Fruit fly (Drosophila melanogaster) whole organism, prepupa: Measurements from ENCODE around the gene CG14327.

ENCODE experiments used
- CG10669 ChIP-seq: fragments of 200-800 bp; sonication (Bioruptor generic); optimal IDR thresholded peaks from 3 replicates; lab custom pipeline; 2018; ENCODE audit warnings: missing biosample characterization, mild to moderate bottlenecking, missing genetic modification characterization, moderate library complexity
- CG11902 ChIP-seq: fragments of 200-800 bp; sonication (Bioruptor generic); optimal IDR thresholded peaks from 3 replicates; lab custom pipeline; 2016; ENCODE audit warnings: missing biosample characterization, missing genetic modification characterization
- CG15336 ChIP-seq: fragments of 200-800 bp; sonication (Bioruptor generic); IDR thresholded peaks from 2 replicates; pipeline ENCODE4 v1.3.6; 2022; ENCODE audit warnings: missing biosample characterization, missing genetic modification characterization
- CG1621 ChIP-seq: fragments of 200-800 bp; sonication (Bioruptor generic); optimal IDR thresholded peaks from 3 replicates; lab custom pipeline; 2018; ENCODE audit warnings: missing biosample characterization, mild to moderate bottlenecking, missing genetic modification characterization
- CG32006 ChIP-seq: fragments of 200-800 bp; sonication (Bioruptor generic); optimal IDR thresholded peaks from 3 replicates; lab custom pipeline; 2017; ENCODE audit warnings: missing biosample characterization, mild to moderate bottlenecking, missing genetic modification characterization
- CG4318 ChIP-seq: fragments of 200-800 bp; sonication (Bioruptor generic); optimal IDR thresholded peaks from 3 replicates; lab custom pipeline; 2017; ENCODE audit warnings: missing biosample characterization, mild to moderate bottlenecking, missing genetic modification characterization
- CG6276 ChIP-seq: fragments of 200-800 bp; sonication (Bioruptor generic); optimal IDR thresholded peaks from 2 replicates; lab custom pipeline; 2017; ENCODE audit warnings: missing biosample characterization, mild to moderate bottlenecking, missing genetic modification characterization
- CG6792 ChIP-seq: fragments of 200-800 bp; sonication (Bioruptor generic); optimal IDR thresholded peaks from 3 replicates; lab custom pipeline; 2016; ENCODE audit warnings: missing biosample characterization, missing genetic modification characterization
- CG6808 ChIP-seq: fragments of 200-800 bp; sonication (Bioruptor generic); optimal IDR thresholded peaks from 3 replicates; lab custom pipeline; 2017; ENCODE audit warnings: missing biosample characterization, missing genetic modification characterization, mild to moderate bottlenecking, moderate library complexity, missing genetic modification reagents
- CG6854 ChIP-seq: fragments of 200-800 bp; sonication (Bioruptor generic); optimal IDR thresholded peaks from 2 replicates; lab custom pipeline; 2017; ENCODE audit warnings: missing biosample characterization, mild to moderate bottlenecking, missing genetic modification characterization
- CG7368 ChIP-seq: fragments of 200-800 bp; sonication (Bioruptor generic); optimal IDR thresholded peaks from 3 replicates; lab custom pipeline; 2016; ENCODE audit warnings: missing biosample characterization, missing genetic modification characterization
- Eip78C ChIP-seq: fragments of 200-800 bp; sonication (Bioruptor generic); peaks from one replicate; lab custom pipeline; 2016; ENCODE audit warnings: missing biosample characterization, missing genetic modification characterization
- Eip93F ChIP-seq: fragments of 200-800 bp; sonication (Bioruptor generic); optimal IDR thresholded peaks from 2 replicates; lab custom pipeline; 2016; ENCODE audit warnings: missing biosample characterization, mild to moderate bottlenecking, missing genetic modification characterization
- Ets21C ChIP-seq: fragments of 200-800 bp; sonication (Bioruptor generic); optimal IDR thresholded peaks from 3 replicates; lab custom pipeline; 2016; ENCODE audit warnings: missing biosample characterization, missing genetic modification characterization
- Gug ChIP-seq: fragments of 200-800 bp; sonication (Bioruptor generic); IDR thresholded peaks from 2 replicates; pipeline ENCODE4 v1.3.6; 2022; ENCODE audit warnings: missing biosample characterization, missing genetic modification characterization
- Hr38 ChIP-seq: sonication (Bioruptor generic); optimal IDR thresholded peaks from 2 replicates; lab custom pipeline; 2016; ENCODE audit warnings: missing biosample characterization, missing genetic modification characterization
- Hr39 ChIP-seq: fragments of 200-800 bp; sonication (Bioruptor generic); optimal IDR thresholded peaks from 2 replicates; lab custom pipeline; 2016; ENCODE audit warnings: missing biosample characterization, missing genetic modification characterization
- Hr4 ChIP-seq: fragments of 200-800 bp; sonication (Bioruptor generic); optimal IDR thresholded peaks from 3 replicates; lab custom pipeline; 2016; ENCODE audit warnings: missing biosample characterization, missing genetic modification characterization
- Met ChIP-seq: fragments of 200-800 bp; sonication (Bioruptor generic); optimal IDR thresholded peaks from 3 replicates; lab custom pipeline; 2016; ENCODE audit warnings: missing biosample characterization, missing genetic modification characterization
- OdsH ChIP-seq: fragments of 200-800 bp; sonication (Bioruptor generic); optimal IDR thresholded peaks from 3 replicates; lab custom pipeline; 2016; ENCODE audit warnings: missing biosample characterization, missing genetic modification characterization
- Smox ChIP-seq: fragments of 200-800 bp; sonication (Bioruptor generic); optimal IDR thresholded peaks from 3 replicates; lab custom pipeline; 2016; ENCODE audit warnings: missing biosample characterization, missing genetic modification characterization
- acj6 ChIP-seq: fragments of 200-800 bp; sonication (Bioruptor generic); optimal IDR thresholded peaks from 3 replicates; lab custom pipeline; 2016; ENCODE audit warnings: missing biosample characterization, missing genetic modification characterization
- dsx ChIP-seq: fragments of 200-800 bp; optimal IDR thresholded peaks from 3 replicates; lab custom pipeline; 2019; ENCODE audit warnings: missing biosample characterization, mild to moderate bottlenecking, missing genetic modification characterization, moderate library complexity; ENCODE audit not compliant: poor library complexity, severe bottlenecking
- eg ChIP-seq: fragments of 200-800 bp; sonication (Bioruptor generic); IDR thresholded peaks from 3 replicates; pipeline ENCODE4 v1.3.6; 2022; ENCODE audit warnings: missing biosample characterization, missing genetic modification characterization
- esn ChIP-seq: fragments of 200-800 bp; sonication (Bioruptor generic); optimal IDR thresholded peaks from 2 replicates; lab custom pipeline; 2016; ENCODE audit warnings: missing biosample characterization, mild to moderate bottlenecking, missing genetic modification characterization, moderate library complexity
- fd59A ChIP-seq: fragments of 200-800 bp; sonication (Bioruptor generic); optimal IDR thresholded peaks from 2 replicates; lab custom pipeline; 2017; ENCODE audit warnings: missing biosample characterization, mild to moderate bottlenecking, missing genetic modification characterization, missing genetic modification reagents
- fd85E ChIP-seq: fragments of 200-800 bp; sonication (Bioruptor generic); optimal IDR thresholded peaks from 3 replicates; lab custom pipeline; 2016; ENCODE audit warnings: missing biosample characterization, missing genetic modification characterization
- fkh ChIP-seq: fragments of 200-800 bp; sonication (Bioruptor generic); optimal IDR thresholded peaks from 3 replicates; lab custom pipeline; 2017; ENCODE audit warnings: missing biosample characterization, mild to moderate bottlenecking, missing genetic modification characterization, moderate library complexity
- net ChIP-seq: fragments of 200-800 bp; sonication (Bioruptor generic); optimal IDR thresholded peaks from 3 replicates; lab custom pipeline; 2016; ENCODE audit warnings: missing biosample characterization, missing genetic modification characterization
- salr ChIP-seq, 2 experiments: fragments of 200-800 bp; sonication (Bioruptor generic); optimal IDR thresholded peaks; 3 replicates each; lab custom pipeline; 2016 to 2018; ENCODE audit warnings: missing biosample characterization in 2 of 2, missing genetic modification characterization in 2 of 2, mild to moderate bottlenecking in 1 of 2
- spab ChIP-seq: fragments of 200-800 bp; sonication (Bioruptor generic); optimal IDR thresholded peaks from 2 replicates; lab custom pipeline; 2017; ENCODE audit warnings: missing biosample characterization, mild to moderate bottlenecking, missing genetic modification characterization, missing genetic modification reagents
- ss ChIP-seq, 2 experiments: fragments of 200-800 bp; sonication (Bioruptor generic); optimal IDR thresholded peaks; 2 replicates in 1 of 2; 3 replicates in 1 of 2; lab custom pipeline; 2017 to 2018; ENCODE audit warnings: mild to moderate bottlenecking in 2 of 2, missing biosample characterization in 2 of 2, missing genetic modification characterization in 2 of 2, moderate library complexity in 1 of 2
- svp ChIP-seq: fragments of 200-800 bp; sonication (Bioruptor generic); peaks from one replicate; lab custom pipeline; 2016; ENCODE audit warnings: missing biosample characterization, missing genetic modification characterization
- topi ChIP-seq: fragments of 200-800 bp; sonication (Bioruptor generic); optimal IDR thresholded peaks from 3 replicates; lab custom pipeline; 2016; ENCODE audit warnings: missing biosample characterization, missing genetic modification characterization

Gene CG14327

DNA sequence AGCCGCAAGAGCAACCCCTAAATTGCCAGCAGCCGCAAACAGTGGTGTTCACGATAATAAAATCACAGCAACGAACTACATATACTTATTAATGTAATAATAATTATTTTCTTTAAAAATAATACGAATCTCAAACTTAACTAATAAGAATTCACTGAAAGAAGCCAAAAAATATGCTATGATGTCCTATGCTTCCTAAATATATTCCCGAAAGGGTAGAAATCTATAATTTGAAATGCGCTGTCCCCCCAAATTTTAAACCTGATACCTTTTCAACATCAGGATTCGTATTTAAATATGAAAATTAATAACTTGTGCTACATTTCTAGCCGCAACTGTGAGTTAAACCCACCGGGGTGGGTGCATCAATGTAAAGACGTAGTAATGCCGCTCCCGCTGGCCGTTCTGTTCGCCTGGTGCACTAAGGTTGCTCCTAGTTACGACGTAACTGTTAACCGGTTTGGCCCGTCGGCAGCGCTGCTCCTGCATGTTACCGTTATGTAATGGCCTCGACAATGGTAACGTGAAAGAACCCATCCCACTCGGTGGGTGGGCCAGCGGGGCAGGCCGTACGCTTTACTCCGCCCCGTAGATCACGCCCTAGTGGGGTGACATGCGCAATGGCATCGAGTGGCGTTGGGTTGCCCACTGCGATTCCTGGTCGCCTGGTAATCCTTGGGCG, 9.2 kb upstream of the CG14327 start (continued):
- peak; percentile 66 for TF ChIP-seq CG10669 (GFP tag; lab: Kevin White, UChicago)
- TF ChIP-seq CG11902 (GFP tag; lab: Kevin White, UChicago), result peak; percentile 11
- no peak for TF ChIP-seq Hr38 (GFP tag; lab: Kevin White, UChicago)
- TF ChIP-seq Hr39 (GFP tag; lab: Kevin White, UChicago), result peak; percentile 2
- no peak for TF ChIP-seq esn (GFP tag; lab: Kevin White, UChicago)
- peak; percentile 22 for TF ChIP-seq Hr4 (GFP tag; lab: Kevin White, UChicago)
- peak; percentile 39 for TF ChIP-seq CG6792 (GFP tag; lab: Kevin White, UChicago)
- TF ChIP-seq acj6 (GFP tag; lab: Kevin White, UChicago), result peak; percentile 36
- peak; percentile 50 for TF ChIP-seq CG4318
- TF ChIP-seq, all 60 proteins: peak for 45

DNA sequence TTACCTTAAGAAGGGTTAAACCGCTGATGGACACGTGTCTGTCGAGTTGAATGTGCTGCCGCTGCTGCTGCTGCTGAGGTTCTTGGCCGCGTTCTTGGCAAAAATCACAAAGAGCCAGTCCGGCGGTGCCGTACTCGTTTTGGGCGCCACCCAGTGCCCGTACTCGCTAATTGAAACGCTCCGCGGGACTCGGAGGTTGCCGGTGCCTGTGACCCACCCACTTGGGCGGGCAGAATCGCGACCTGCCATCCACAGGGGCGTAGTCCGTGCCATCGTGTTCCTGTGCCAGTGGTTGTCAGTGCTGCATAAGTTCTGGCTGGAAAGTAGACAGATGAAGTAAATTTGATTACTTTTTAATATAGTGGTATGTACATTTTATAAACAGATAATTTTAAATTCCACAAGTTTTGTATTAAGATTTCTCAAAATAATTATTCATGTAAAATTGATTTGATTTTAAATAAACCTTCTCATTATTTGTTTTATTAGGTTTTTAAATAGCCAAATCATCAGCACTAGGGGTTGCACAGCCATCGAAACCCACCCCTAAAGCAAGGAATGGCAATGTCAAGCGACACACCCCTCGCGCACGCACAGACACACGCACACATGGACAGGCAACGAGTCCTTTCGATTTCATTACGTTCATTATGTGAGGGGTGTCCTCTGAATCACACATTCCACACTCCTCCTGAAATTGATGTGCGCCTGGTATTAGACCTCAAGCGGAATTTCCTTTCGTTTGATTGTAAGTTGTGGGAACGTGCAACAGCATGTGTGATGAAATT, 8.4 kb upstream of the CG14327 start:
- peak; percentile 9 for TF ChIP-seq Eip78C (GFP tag; lab: Kevin White, UChicago)
- peak; percentile 30 to 36 for TF ChIP-seq ss (GFP tag; optimal IDR thresholded peaks at IDR 0.05; lab: Kevin White, UChicago)
- TF ChIP-seq dsx (GFP tag; lab: Kevin White, UChicago), result no peak

dm6 chr3R:17605872-17606271, 7.6 kb upstream of the CG14327 start, which contains the start of gene sll:
TSS of gene sll (plus strand) at chr3R:17606106.
- TF ChIP-seq CG6854 (GFP tag; lab: Kevin White, UChicago) (no peak), fd59A (GFP tag; lab: Kevin White, UChicago) (no peak), CG6276 (GFP tag; lab: Kevin White, UChicago) (no peak), CG6808 (GFP tag; lab: Kevin White, UChicago) (no peak), Eip78C (GFP tag; lab: Kevin White, UChicago) (peak; percentile 33), CG1621 (tag; lab: Kevin White, UChicago) (no peak), fkh (GFP tag; lab: Kevin White, UChicago) (peak; percentile 77), topi (no peak), ss (GFP tag; optimal IDR thresholded peaks at IDR 0.05; lab: Kevin White, UChicago) (no peak)

dm6 chr3R:17609059-17609458, 4.5 kb upstream of the CG14327 start, which contains the start of gene CG14329:
TSS of gene CG14329 (plus strand) at chr3R:17609359.
- TF ChIP-seq Smox (GFP tag; lab: Kevin White, UChicago) (no peak), CG32006 (GFP tag; lab: Kevin White, UChicago) (no peak), CG7368 (no peak), Gug (no peak), eg (GFP tag; lab: Robert Waterston, UW) (no peak), CG6792 (GFP tag; lab: Kevin White, UChicago) (no peak), svp (GFP tag; lab: Kevin White, UChicago) (no peak), fd85E (GFP tag; lab: Kevin White, UChicago) (no peak), CG11902 (GFP tag; lab: Kevin White, UChicago) (no peak), Met (GFP tag; lab: Kevin White, UChicago) (no peak), Ets21C (GFP tag; lab: Kevin White, UChicago) (no peak), Eip93F (GFP tag; lab: Kevin White, UChicago) (no peak), net (GFP tag; lab: Kevin White, UChicago) (no peak), CG15336 (GFP tag; lab: Robert Waterston, UW) (no peak), spab (no peak), CG6808 (GFP tag; lab: Kevin White, UChicago) (no peak), salr (GFP tag; optimal IDR thresholded peaks at IDR 0.05; lab: Kevin White, UChicago) (no peak), CG4318 (no peak), Eip78C (GFP tag; lab: Kevin White, UChicago) (no peak), OdsH (GFP tag; lab: Kevin White, UChicago) (no peak)
